Fruit fly (Drosophila melanogaster) whole organism, larva: Measurements from ENCODE around the gene CG10237.

Source experiments
- noc ChIP-seq: fragments of 200-800 bp; sonication (Bioruptor generic); optimal IDR thresholded peaks from 3 replicates; lab custom pipeline; 2019; ENCODE audit warnings: missing biosample characterization, mild to moderate bottlenecking, missing genetic modification characterization, moderate library complexity

Gene CG10237

dm6 chr2L:19414233-19414749 lies 28.2 kb downstream of the CG10237 start:
- no peak for TF ChIP-seq noc (tag; lab: Kevin White, UChicago)

- TF ChIP-seq noc (tag; lab: Kevin White, UChicago), result no peak
Measured at dm6 chr2L:19413118-19413893, 29.2 kb downstream of the CG10237 start.

- TF ChIP-seq noc (tag; lab: Kevin White, UChicago), result no peak
Measured at dm6 chr2L:19411966-19412365, 30.6 kb downstream of the CG10237 start.

dm6 chr2L:19406419-19406818 lies 36.1 kb downstream of the CG10237 start:
- no peak for TF ChIP-seq noc (tag; lab: Kevin White, UChicago)

- no peak for TF ChIP-seq noc (tag; lab: Kevin White, UChicago)
Measured at dm6 chr2L:19405685-19406357, 36.7 kb downstream of the CG10237 start.

dm6 chr2L:19404804-19405203 lies 37.7 kb downstream of the CG10237 start:
- TF ChIP-seq noc (tag; lab: Kevin White, UChicago), result no peak

dm6 chr2L:19403398-19403797 lies 39.1 kb downstream of the CG10237 start:
- no peak for TF ChIP-seq noc (tag; lab: Kevin White, UChicago)

dm6 chr2L:19402667-19403066 lies 39.9 kb downstream of the CG10237 start:
- no peak for TF ChIP-seq noc (tag; lab: Kevin White, UChicago)

- no peak for TF ChIP-seq noc (tag; lab: Kevin White, UChicago)
Measured at dm6 chr2L:19401914-19402313, 40.6 kb downstream of the CG10237 start.

dm6 chr2L:19398317-19399234 lies 44.0 kb downstream of the CG10237 start, which contains the start of gene CG17544:
Gene CG17544 (minus strand): TSS chr2L:19398493.
- TF ChIP-seq noc (tag; lab: Kevin White, UChicago), result peak; percentile 76

- TF ChIP-seq noc (tag; lab: Kevin White, UChicago), result peak; percentile 16
Measured at dm6 chr2L:19397617-19398316, 44.8 kb downstream of the CG10237 start.

- no peak for TF ChIP-seq noc (tag; lab: Kevin White, UChicago)
Measured at dm6 chr2L:19393703-19394210, 48.8 kb downstream of the CG10237 start, which contains the start of gene CG31798. Gene CG31798 (plus strand): TSS chr2L:19394160.

dm6 chr2L:19389749-19390148 lies 52.8 kb downstream of the CG10237 start, which contains the start of gene CG17549:
Gene CG17549 (minus strand): TSS chr2L:19390075.
- no peak for TF ChIP-seq noc (tag; lab: Kevin White, UChicago)

dm6 chr2L:19388966-19389365 lies 53.6 kb downstream of the CG10237 start:
- no peak for TF ChIP-seq noc (tag; lab: Kevin White, UChicago)
